Fruit fly (Drosophila melanogaster) whole organism, embryonic: ENCODE results near the gene CG3795.

Experiments
- Atf3 ChIP-seq: fragments of 200-800 bp; sonication (Bioruptor generic); optimal IDR thresholded peaks from 3 replicates; lab custom pipeline; 2016; ENCODE audit warnings: missing biosample characterization, missing genetic modification characterization
- Awh ChIP-seq: fragments of 200-800 bp; sonication (Bioruptor generic); IDR thresholded peaks from 2 replicates; pipeline ENCODE4, ENCODE4 v1.3.6; 2022; ENCODE audit warnings: missing biosample characterization, missing genetic modification characterization
- CG10462 ChIP-seq: fragments of 200-800 bp; sonication (Bioruptor generic); optimal IDR thresholded peaks from 2 replicates; lab custom pipeline; 2016; ENCODE audit warnings: missing biosample characterization, missing genetic modification characterization
- CG11398 ChIP-seq: fragments of 200-800 bp; sonication (Bioruptor generic); optimal IDR thresholded peaks from 2 replicates; lab custom pipeline; 2016; ENCODE audit warnings: missing biosample characterization, missing genetic modification characterization
- CG12071 ChIP-seq: fragments of 200-800 bp; sonication (Bioruptor generic); optimal IDR thresholded peaks from 3 replicates; lab custom pipeline; 2018; ENCODE audit warnings: missing biosample characterization, mild to moderate bottlenecking, missing genetic modification characterization
- CG12299 ChIP-seq: fragments of 200-800 bp; sonication (Bioruptor generic); optimal IDR thresholded peaks from 2 replicates; lab custom pipeline; 2018; ENCODE audit warnings: missing biosample characterization, mild to moderate bottlenecking, missing genetic modification characterization
- CG14441 ChIP-seq: fragments of 200-800 bp; sonication (Bioruptor generic); IDR thresholded peaks from 2 replicates; pipeline ENCODE4 v1.3.6; 2022; ENCODE audit warnings: missing biosample characterization, missing genetic modification characterization
- CG14860 ChIP-seq: fragments of 200-800 bp; sonication (Bioruptor generic); IDR thresholded peaks from 3 replicates; pipeline ENCODE4 v1.3.6; 2022; ENCODE audit warnings: missing biosample characterization, missing genetic modification characterization; ENCODE audit not compliant: partially characterized antibody
- CG16779 ChIP-seq: fragments of 200-800 bp; sonication (Bioruptor generic); IDR thresholded peaks from 2 replicates; pipeline ENCODE4 v1.3.6; 2022; ENCODE audit warnings: missing biosample characterization, missing genetic modification characterization
- CG17612 ChIP-seq: fragments of 200-800 bp; sonication (Bioruptor generic); IDR thresholded peaks from 2 replicates; pipeline ENCODE4 v1.3.6; 2022; ENCODE audit warnings: missing biosample characterization, missing genetic modification characterization
- CG17802 ChIP-seq: fragments of 200-800 bp; sonication (Bioruptor generic); optimal IDR thresholded peaks from 2 replicates; lab custom pipeline; 2018; ENCODE audit warnings: missing biosample characterization, mild to moderate bottlenecking, missing genetic modification characterization, moderate library complexity
- CG18476 ChIP-seq: fragments of 200-800 bp; sonication (Bioruptor generic); optimal IDR thresholded peaks from 2 replicates; lab custom pipeline; 2016; ENCODE audit warnings: missing biosample characterization, mild to moderate bottlenecking, missing genetic modification characterization
- CG31224 ChIP-seq: fragments of 200-800 bp; sonication (Bioruptor generic); IDR thresholded peaks from 2 replicates; pipeline ENCODE4 v1.3.6; 2022; ENCODE audit warnings: missing biosample characterization, missing genetic modification characterization
- CG4360 ChIP-seq: fragments of 200-800 bp; sonication (Bioruptor generic); IDR thresholded peaks from 2 replicates; pipeline ENCODE4 v1.3.6; 2022; ENCODE audit warnings: missing biosample characterization, missing genetic modification characterization
- CG6272 ChIP-seq: fragments of 200-800 bp; sonication (Bioruptor generic); IDR thresholded peaks from 2 replicates; pipeline ENCODE4 v1.3.6; 2022; ENCODE audit warnings: missing biosample characterization, missing genetic modification characterization
- CG6765 ChIP-seq: fragments of 200-800 bp; sonication (Bioruptor generic); optimal IDR thresholded peaks from 3 replicates; lab custom pipeline; 2017; ENCODE audit warnings: missing biosample characterization, mild to moderate bottlenecking, missing genetic modification characterization
- CG9215 ChIP-seq: fragments of 200-800 bp; sonication (Bioruptor generic); IDR thresholded peaks from 2 replicates; pipeline ENCODE4 v1.3.6; 2022; ENCODE audit warnings: missing biosample characterization, missing genetic modification characterization
- Camta ChIP-seq: fragments of 200-800 bp; sonication (Bioruptor generic); optimal IDR thresholded peaks from 2 replicates; lab custom pipeline; 2016; ENCODE audit warnings: missing biosample characterization, missing genetic modification characterization
- CrebB ChIP-seq: fragments of 200-800 bp; sonication (Bioruptor generic); optimal IDR thresholded peaks from 3 replicates; lab custom pipeline; 2018; ENCODE audit warnings: missing biosample characterization, mild to moderate bottlenecking, missing genetic modification characterization
- D19B ChIP-seq: fragments of 200-800 bp; sonication (Bioruptor generic); optimal IDR thresholded peaks from 2 replicates; lab custom pipeline; 2017; ENCODE audit warnings: missing biosample characterization, mild to moderate bottlenecking, missing genetic modification characterization
- Doc3 ChIP-seq: fragments of 200-800 bp; sonication (Bioruptor generic); IDR thresholded peaks from 3 replicates; pipeline ENCODE4 v1.3.6; 2022; ENCODE audit warnings: missing biosample characterization, missing genetic modification characterization; ENCODE audit not compliant: partially characterized antibody
- Fer3 ChIP-seq: fragments of 200-800 bp; sonication (Bioruptor generic); optimal IDR thresholded peaks from 2 replicates; lab custom pipeline; 2018; ENCODE audit warnings: missing biosample characterization, mild to moderate bottlenecking, missing genetic modification characterization, moderate library complexity
- HLH4C ChIP-seq: fragments of 200-800 bp; sonication (Bioruptor generic); IDR thresholded peaks from 3 replicates; pipeline ENCODE4 v1.3.6; 2022; ENCODE audit warnings: missing biosample characterization, missing genetic modification characterization; ENCODE audit not compliant: partially characterized antibody
- HLH54F ChIP-seq: fragments of 200-800 bp; sonication (Bioruptor generic); optimal IDR thresholded peaks from 3 replicates; lab custom pipeline; 2016; ENCODE audit warnings: missing biosample characterization, missing genetic modification characterization
- Hr3 ChIP-seq: fragments of 200-800 bp; sonication (Bioruptor generic); optimal IDR thresholded peaks from 3 replicates; lab custom pipeline; 2016; ENCODE audit warnings: missing biosample characterization, missing genetic modification characterization
- Mad ChIP-seq: fragments of 200-800 bp; sonication (Bioruptor generic); optimal IDR thresholded peaks from 2 replicates; lab custom pipeline; 2016; ENCODE audit warnings: missing biosample characterization, missing genetic modification characterization
- NC2α ChIP-seq: fragments of 200-800 bp; sonication (Bioruptor generic); optimal IDR thresholded peaks from 2 replicates; lab custom pipeline; 2016; ENCODE audit warnings: missing biosample characterization, missing genetic modification characterization
- Nf-YA ChIP-seq: fragments of 200-800 bp; sonication (Bioruptor generic); IDR thresholded peaks from 2 replicates; pipeline ENCODE4 v1.3.6; 2022; ENCODE audit warnings: missing biosample characterization, missing genetic modification characterization
- Rfx ChIP-seq: fragments of 200-800 bp; sonication (Bioruptor generic); IDR thresholded peaks from 2 replicates; pipeline ENCODE4 v1.3.6; 2022; ENCODE audit warnings: missing biosample characterization, missing genetic modification characterization
- Side ChIP-seq: fragments of 200-800 bp; sonication (Bioruptor generic); optimal IDR thresholded peaks from 2 replicates; lab custom pipeline; 2016; ENCODE audit warnings: missing biosample characterization, missing genetic modification characterization
- Ssrp ChIP-seq: fragments of 200-800 bp; sonication (Bioruptor generic); optimal IDR thresholded peaks from 2 replicates; lab custom pipeline; 2018; ENCODE audit warnings: missing biosample characterization, mild to moderate bottlenecking, missing genetic modification characterization, moderate library complexity
- bbx ChIP-seq: fragments of 200-800 bp; sonication (Bioruptor generic); IDR thresholded peaks from 2 replicates; pipeline ENCODE4 v1.3.6; 2022; ENCODE audit warnings: missing biosample characterization, missing genetic modification characterization; ENCODE audit not compliant: partially characterized antibody
- btn ChIP-seq: fragments of 200-800 bp; sonication (Bioruptor generic); optimal IDR thresholded peaks from 2 replicates; lab custom pipeline; 2016; ENCODE audit warnings: missing biosample characterization, missing genetic modification characterization
- chinmo ChIP-seq: fragments of 200-800 bp; sonication (Bioruptor generic); IDR thresholded peaks from 4 replicates; pipeline ENCODE4 v1.3.6; 2022; ENCODE audit warnings: missing biosample characterization, missing genetic modification characterization; ENCODE audit not compliant: partially characterized antibody
- ems ChIP-seq: fragments of 200-800 bp; sonication (Bioruptor generic); optimal IDR thresholded peaks from 3 replicates; lab custom pipeline; 2016; ENCODE audit warnings: missing biosample characterization, missing genetic modification characterization
- fru ChIP-seq: fragments of >200 bp; optimal IDR thresholded peaks from 2 replicates; lab custom pipeline; 2017
- gsb-n ChIP-seq: fragments of 200-800 bp; sonication (Bioruptor generic); optimal IDR thresholded peaks from 3 replicates; lab custom pipeline; 2018; ENCODE audit warnings: missing biosample characterization, mild to moderate bottlenecking, missing genetic modification characterization
- lilli ChIP-seq: fragments of 200-800 bp; sonication (Bioruptor generic); optimal IDR thresholded peaks from 3 replicates; lab custom pipeline; 2016; ENCODE audit warnings: missing biosample characterization, missing genetic modification characterization
- nom ChIP-seq: fragments of 200-800 bp; sonication (Bioruptor generic); optimal IDR thresholded peaks from 2 replicates; lab custom pipeline; 2017; ENCODE audit warnings: missing biosample characterization, missing genetic modification characterization, mild to moderate bottlenecking, moderate library complexity, missing genetic modification reagents
- sc ChIP-seq, 3 experiments: fragments of >200 bp in 2 of 3; fragments of 200-800 bp in 1 of 3; sonication (Bioruptor generic) in 1 of 3; optimal IDR thresholded peaks; 2 replicates in 2 of 3; 3 replicates in 1 of 3; lab custom pipeline; 2017; ENCODE audit warnings: mild to moderate bottlenecking in 1 of 3, missing biosample characterization in 1 of 3, missing genetic modification characterization in 1 of 3, missing genetic modification reagents in 1 of 3
- sens ChIP-seq: fragments of 200-800 bp; sonication (Bioruptor generic); peaks from one replicate; lab custom pipeline; 2016; ENCODE audit warnings: missing biosample characterization, missing genetic modification characterization
- stwl ChIP-seq: fragments of 200-800 bp; sonication (Bioruptor generic); optimal IDR thresholded peaks from 3 replicates; lab custom pipeline; 2018; ENCODE audit warnings: missing biosample characterization, mild to moderate bottlenecking, missing genetic modification characterization, moderate library complexity
- tap ChIP-seq: fragments of 200-800 bp; optimal IDR thresholded peaks from 3 replicates; lab custom pipeline; 2019; ENCODE audit warnings: missing biosample characterization, mild to moderate bottlenecking, missing genetic modification characterization, moderate library complexity
- yki ChIP-seq: fragments of >200 bp; optimal IDR thresholded peaks from 3 replicates; lab custom pipeline; 2018

The CG3795 gene

DNA sequence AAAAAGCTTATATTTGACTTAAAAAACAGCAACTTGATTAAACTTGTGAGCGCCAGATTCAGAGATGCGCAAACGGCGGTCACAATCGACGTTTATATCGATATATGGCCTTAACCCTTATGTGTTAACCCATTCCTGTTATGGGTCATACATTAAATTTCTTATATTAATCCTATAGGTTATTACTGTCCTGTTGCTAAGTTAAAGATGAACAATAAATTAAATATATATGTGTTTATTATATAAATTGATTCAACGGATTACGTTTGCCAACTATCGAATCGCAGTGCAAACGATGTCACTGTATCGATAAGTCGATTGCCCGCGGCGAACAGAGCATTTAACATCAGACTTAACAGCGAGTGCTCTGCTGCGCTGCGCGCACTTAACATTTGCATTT, 40.8 kb downstream of the CG3795 start, which contains the start of the genes CG3740 and hfw (continued):
- TF ChIP-seq Awh (GFP tag; lab: Robert Waterston, UW): peak; percentile 66
- peak; percentile 94 for TF ChIP-seq HLH4C (GFP tag; lab: Robert Waterston, UW)
- TF ChIP-seq Fer3 (tag; lab: Kevin White, UChicago): peak; percentile 53
- TF ChIP-seq yki (lab: Kevin White, UChicago): no peak
- TF ChIP-seq CG14441 (GFP tag; lab: Robert Waterston, UW): peak; percentile 84
- peak; percentile 40 for TF ChIP-seq CG12299 (tag; lab: Kevin White, UChicago)
- no peak for TF ChIP-seq fru (lab: Kevin White, UChicago)
- TF ChIP-seq NC2α (GFP tag; lab: Kevin White, UChicago): no peak
- TF ChIP-seq Doc3 (GFP tag; lab: Robert Waterston, UW): peak; percentile 85
- no peak for TF ChIP-seq tap
- TF ChIP-seq Ssrp (tag; lab: Kevin White, UChicago): peak; percentile 77
- TF ChIP-seq CG6765: no peak
- TF ChIP-seq stwl (tag; lab: Kevin White, UChicago): peak; percentile 46
- 0 out of 2 replicates have a peak, but pooled peaks have one; percentile 29 for TF ChIP-seq CG16779 (GFP tag; lab: Robert Waterston, UW)
- TF ChIP-seq CG17612 (GFP tag; lab: Robert Waterston, UW): peak; percentile 28; the same call in 1 of the 2 replicates
- no peak for TF ChIP-seq sc (optimal IDR thresholded peaks at IDR 0.05; lab: Kevin White, UChicago)
- TF ChIP-seq sc (GFP tag; optimal IDR thresholded peaks at IDR 0.05; lab: Kevin White, UChicago): no peak
- TF ChIP-seq CG17802 (tag; lab: Kevin White, UChicago): no peak
- TF ChIP-seq Hr3 (GFP tag; lab: Kevin White, UChicago): peak; percentile 76
- TF ChIP-seq Rfx (GFP tag; lab: Robert Waterston, UW): peak; percentile 85
- no peak for TF ChIP-seq sens (GFP tag; lab: Kevin White, UChicago)
- 0 out of 4 replicates have a peak, but pooled peaks have one; percentile 67 for TF ChIP-seq chinmo (GFP tag; lab: Robert Waterston, UW)
- no peak for TF ChIP-seq HLH54F (GFP tag; lab: Kevin White, UChicago)
- peak; percentile 49 for TF ChIP-seq ems (GFP tag; lab: Kevin White, UChicago)
- peak; percentile 37 for TF ChIP-seq Mad
- no peak for TF ChIP-seq Camta (GFP tag; lab: Kevin White, UChicago)
- TF ChIP-seq gsb-n (tag; lab: Kevin White, UChicago): no peak
- no peak for TF ChIP-seq Side (GFP tag; lab: Kevin White, UChicago)
- TF ChIP-seq CG14860 (GFP tag; lab: Robert Waterston, UW): peak; percentile 93
- TF ChIP-seq CG10462 (GFP tag; lab: Kevin White, UChicago): peak; percentile 25
- no peak for TF ChIP-seq btn (GFP tag; lab: Kevin White, UChicago)
- no peak for TF ChIP-seq CG11398
- no peak for TF ChIP-seq CG12071 (GFP tag; lab: Kevin White, UChicago)
- peak; percentile 71 for TF ChIP-seq lilli (GFP tag; lab: Kevin White, UChicago)
- TF ChIP-seq CG18476 (GFP tag; lab: Kevin White, UChicago): peak; percentile 31
- TF ChIP-seq D19B (GFP tag; lab: Kevin White, UChicago): peak; percentile 12
- peak; percentile 78 for TF ChIP-seq CG6272 (GFP tag; lab: Robert Waterston, UW)
- TF ChIP-seq CG31224 (GFP tag; lab: Robert Waterston, UW): peak; percentile 60
- TF ChIP-seq Atf3 (GFP tag; lab: Kevin White, UChicago): no peak
- no peak for TF ChIP-seq CG4360 (GFP tag; lab: Robert Waterston, UW)
- TF ChIP-seq CrebB (tag; lab: Kevin White, UChicago): no peak

DNA sequence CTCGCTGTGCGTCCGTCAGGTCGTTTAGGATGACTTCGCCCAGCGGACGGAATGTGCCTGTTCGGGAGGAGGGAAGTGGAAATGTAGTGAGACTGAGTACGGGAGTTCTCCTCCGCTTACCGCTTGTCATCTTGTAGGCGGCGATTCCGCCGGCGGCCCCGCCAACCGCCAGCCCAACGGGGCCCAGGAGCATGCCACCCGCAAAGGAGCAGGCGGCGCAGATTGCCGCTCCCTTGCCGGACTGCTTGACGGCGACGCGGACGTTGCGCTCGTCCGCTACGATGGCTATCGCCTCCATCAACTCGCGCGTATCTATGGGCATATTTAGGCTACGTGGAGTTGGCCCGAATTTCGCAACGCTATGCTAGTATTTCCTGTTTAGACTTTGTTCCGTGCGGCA, 41.3 kb downstream of the CG3795 start, which contains the start of gene Mur2B:
Mur2B (minus strand) TSS at position 101 of the 400 bp plus-strand sequence.
- no peak for TF ChIP-seq bbx (GFP tag; lab: Robert Waterston, UW)
- 0 out of 2 replicates have a peak, but pooled peaks have one; percentile 7 for TF ChIP-seq Nf-YA (GFP tag; lab: Robert Waterston, UW)
- TF ChIP-seq nom (GFP tag; lab: Kevin White, UChicago): peak; percentile 27
- TF ChIP-seq CG9215: no peak
- TF ChIP-seq Hr3 (GFP tag; lab: Kevin White, UChicago): no peak
